Worm (Caenorhabditis elegans) whole organism, L2 larva: Measurements from ENCODE around the gene ZK829.7.

Source experiments
- Y55F3AM.14 ChIP-seq: fragments of 200-800 bp; sonication (Bioruptor generic); optimal IDR thresholded peaks from 2 replicates; lab custom pipeline; 2018; ENCODE audit warnings: mild to moderate bottlenecking, missing genetic modification characterization, missing compliant biosample characterization
- ama-1 ChIP-seq: fragments of 150-350 bp; optimal IDR thresholded peaks from 2 replicates; lab custom pipeline; 2018; ENCODE audit warnings: inconsistent platforms
- blmp-1 ChIP-seq: sonication (generic microtip); optimal IDR thresholded peaks from 2 replicates; lab custom pipeline; 2017; ENCODE audit warnings: missing genetic modification characterization, mild to moderate bottlenecking, missing compliant biosample characterization, antibody characterized with exemption, moderate library complexity; ENCODE audit not compliant: insufficient read depth
- ceh-16 ChIP-seq: fragments of 150-350 bp; optimal IDR thresholded peaks from 2 replicates; lab custom pipeline; 2014; ENCODE audit warnings: missing biosample characterization, missing genetic modification characterization
- ceh-82 ChIP-seq: fragments of 150-350 bp; optimal IDR thresholded peaks from 2 replicates; lab custom pipeline; 2014; ENCODE audit warnings: missing biosample characterization, missing genetic modification characterization
- egl-27 ChIP-seq: sonication (generic microtip); optimal IDR thresholded peaks from 3 replicates; lab custom pipeline; 2017; ENCODE audit warnings: missing biosample characterization, missing genetic modification reagents, missing genetic modification characterization
- elt-1 ChIP-seq: fragments of 150-350 bp; optimal IDR thresholded peaks from 2 replicates; lab custom pipeline; 2014; ENCODE audit warnings: missing biosample characterization, missing genetic modification characterization
- elt-3 ChIP-seq: sonication (generic microtip); optimal IDR thresholded peaks from 2 replicates; lab custom pipeline; 2017; ENCODE audit warnings: missing biosample characterization, missing genetic modification characterization
- fos-1 ChIP-seq: fragments of 150-350 bp; optimal IDR thresholded peaks from 2 replicates; lab custom pipeline; 2014; ENCODE audit warnings: missing biosample characterization, missing genetic modification characterization
- lin-11 ChIP-seq: fragments of 150-350 bp; sonication (generic microtip); optimal IDR thresholded peaks from 2 replicates; lab custom pipeline; 2014; ENCODE audit warnings: missing biosample characterization, missing genetic modification characterization, inconsistent platforms, mixed read lengths
- lin-39 ChIP-seq: fragments of 150-350 bp; optimal IDR thresholded peaks from 2 replicates; lab custom pipeline; 2014; ENCODE audit warnings: missing biosample characterization, missing genetic modification reagents, missing genetic modification characterization
- lsy-2 ChIP-seq, 2 experiments: fragments of 150-350 bp in 1 of 2; sonication (generic microtip) in 1 of 2; optimal IDR thresholded peaks; 2 replicates each; lab custom pipeline; 2014 to 2017; ENCODE audit warnings: missing biosample characterization in 2 of 2, missing genetic modification characterization in 2 of 2
- mbf-1 ChIP-seq: sonication (generic microtip); optimal IDR thresholded peaks from 2 replicates; lab custom pipeline; 2017; ENCODE audit warnings: missing biosample characterization, missing genetic modification characterization
- mdl-1 ChIP-seq, 2 experiments: fragments of 150-350 bp in 1 of 2; sonication (generic microtip) in 1 of 2; optimal IDR thresholded peaks; 2 replicates each; lab custom pipeline; 2017; ENCODE audit warnings: missing biosample characterization in 2 of 2, missing genetic modification characterization in 2 of 2
- nhr-10 ChIP-seq: sonication (generic microtip); optimal IDR thresholded peaks from 2 replicates; lab custom pipeline; 2017; ENCODE audit warnings: missing biosample characterization, missing genetic modification characterization
- nhr-11 ChIP-seq: fragments of 150-350 bp; optimal IDR thresholded peaks from 2 replicates; lab custom pipeline; 2014; ENCODE audit warnings: missing biosample characterization, missing genetic modification characterization
- nhr-129 ChIP-seq: fragments of 150-350 bp; optimal IDR thresholded peaks from 2 replicates; lab custom pipeline; 2014; ENCODE audit warnings: missing biosample characterization, missing genetic modification characterization
- nhr-21 ChIP-seq: fragments of 150-350 bp; optimal IDR thresholded peaks from 2 replicates; lab custom pipeline; 2014; ENCODE audit warnings: missing biosample characterization, missing genetic modification characterization
- nhr-23 ChIP-seq: fragments of 150-350 bp; optimal IDR thresholded peaks from 2 replicates; lab custom pipeline; 2014; ENCODE audit warnings: missing biosample characterization, missing genetic modification reagents, missing genetic modification characterization
- nhr-237 ChIP-seq: fragments of 150-350 bp; optimal IDR thresholded peaks from 2 replicates; lab custom pipeline; 2014; ENCODE audit warnings: missing biosample characterization, missing genetic modification characterization
- nhr-6 ChIP-seq: fragments of 150-350 bp; optimal IDR thresholded peaks from 2 replicates; lab custom pipeline; 2014; ENCODE audit warnings: missing biosample characterization, missing genetic modification characterization
- nhr-77 ChIP-seq: fragments of 150-350 bp; optimal IDR thresholded peaks from 2 replicates; lab custom pipeline; 2014; ENCODE audit warnings: missing biosample characterization, missing genetic modification characterization
- peb-1 ChIP-seq: fragments of 150-350 bp; optimal IDR thresholded peaks from 2 replicates; lab custom pipeline; 2014; ENCODE audit warnings: missing biosample characterization, missing genetic modification characterization
- sem-4 ChIP-seq: fragments of 150-350 bp; optimal IDR thresholded peaks from 2 replicates; lab custom pipeline; 2014; ENCODE audit warnings: missing biosample characterization, missing genetic modification reagents, missing genetic modification characterization
- sma-3 ChIP-seq: sonication (generic microtip); optimal IDR thresholded peaks from 2 replicates; lab custom pipeline; 2016; ENCODE audit warnings: missing genetic modification reagents, missing genetic modification characterization, missing compliant biosample characterization
- sma-9 ChIP-seq, 2 experiments: fragments of 150-350 bp in 1 of 2; sonication (generic microtip) in 1 of 2; optimal IDR thresholded peaks; 2 replicates each; lab custom pipeline; 2014 to 2016; ENCODE audit warnings: missing genetic modification characterization in 2 of 2, mild to moderate bottlenecking in 1 of 2, missing biosample characterization in 1 of 2, missing compliant biosample characterization in 1 of 2, missing genetic modification reagents in 1 of 2, moderate library complexity in 1 of 2
- snpc-4 ChIP-seq: fragments of 150-350 bp; optimal IDR thresholded peaks from 2 replicates; lab custom pipeline; 2014; ENCODE audit warnings: missing biosample characterization, missing genetic modification characterization
- unc-39 ChIP-seq: fragments of 150-350 bp; optimal IDR thresholded peaks from 2 replicates; lab custom pipeline; 2014; ENCODE audit warnings: missing biosample characterization, missing genetic modification characterization
- unc-55 ChIP-seq: fragments of 150-350 bp; sonication (generic microtip); optimal IDR thresholded peaks from 3 replicates; lab custom pipeline; 2014; ENCODE audit warnings: missing biosample characterization, missing genetic modification reagents, missing genetic modification characterization
- unc-62 ChIP-seq: fragments of 150-350 bp; optimal IDR thresholded peaks from 2 replicates; lab custom pipeline; 2014; ENCODE audit warnings: missing biosample characterization, missing genetic modification reagents, missing genetic modification characterization
- zag-1 ChIP-seq: fragments of 150-350 bp; optimal IDR thresholded peaks from 2 replicates; lab custom pipeline; 2014; ENCODE audit warnings: missing biosample characterization, missing genetic modification characterization
- ztf-1 ChIP-seq: fragments of 200-800 bp; sonication (Bioruptor generic); conservative IDR thresholded peaks from 2 replicates; pipeline ENCODE4 v1.3.6; 2022; ENCODE audit warnings: missing genetic modification characterization, missing compliant biosample characterization
- ztf-11 ChIP-seq: sonication (generic microtip); optimal IDR thresholded peaks from 2 replicates; lab custom pipeline; 2017; ENCODE audit warnings: missing biosample characterization, missing genetic modification characterization
- ztf-4 ChIP-seq: fragments of 150-350 bp; optimal IDR thresholded peaks from 2 replicates; lab custom pipeline; 2014; ENCODE audit warnings: missing biosample characterization, missing genetic modification characterization

Gene ZK829.7

DNA sequence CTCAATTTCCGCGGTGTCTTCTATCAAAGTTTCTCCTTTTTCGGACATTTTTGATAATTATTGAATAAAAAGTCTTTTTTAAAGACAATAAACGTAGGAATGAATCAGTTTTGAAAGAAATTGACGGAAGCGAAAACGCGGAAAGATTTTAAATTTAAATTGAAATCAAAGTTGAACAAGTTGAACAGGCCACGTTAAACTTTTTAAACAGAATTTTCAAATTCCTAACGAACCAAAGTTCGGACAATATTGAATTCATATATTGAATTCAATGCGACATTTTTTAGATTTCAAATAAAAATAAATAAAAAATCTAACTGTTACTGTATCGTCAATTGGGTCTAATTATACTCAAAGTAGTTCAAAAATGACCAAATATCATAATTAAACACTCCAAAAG, 11.6 kb downstream of the ZK829.7 start, which contains the start of gene hdl-1:
TSS of gene hdl-1 (minus strand) at position 101 of the 400 bp plus-strand sequence.
- TF ChIP-seq nhr-6 (tag; lab: Kevin White, UChicago): no peak
- no peak for TF ChIP-seq ama-1
- no peak for TF ChIP-seq mdl-1 (tag; optimal IDR thresholded peaks at IDR 0.05; lab: Kevin White, UChicago)
- no peak for TF ChIP-seq nhr-77 (tag; lab: Kevin White, UChicago)
- TF ChIP-seq snpc-4 (tag; lab: Kevin White, UChicago): no peak
- no peak for TF ChIP-seq sem-4
- TF ChIP-seq peb-1 (tag; lab: Kevin White, UChicago): no peak
- TF ChIP-seq sma-9 (GFP tag; optimal IDR thresholded peaks at IDR 0.05; lab: Kevin White, UChicago): no peak
- no peak for TF ChIP-seq sma-9 (tag; optimal IDR thresholded peaks at IDR 0.05; lab: Kevin White, UChicago)
- no peak for TF ChIP-seq zag-1 (tag; lab: Kevin White, UChicago)
- TF ChIP-seq ztf-11 (tag; lab: Kevin White, UChicago): no peak
- no peak for TF ChIP-seq lin-11
- no peak for TF ChIP-seq ztf-4 (tag; lab: Kevin White, UChicago)
- TF ChIP-seq nhr-21 (tag; lab: Kevin White, UChicago): no peak

DNA sequence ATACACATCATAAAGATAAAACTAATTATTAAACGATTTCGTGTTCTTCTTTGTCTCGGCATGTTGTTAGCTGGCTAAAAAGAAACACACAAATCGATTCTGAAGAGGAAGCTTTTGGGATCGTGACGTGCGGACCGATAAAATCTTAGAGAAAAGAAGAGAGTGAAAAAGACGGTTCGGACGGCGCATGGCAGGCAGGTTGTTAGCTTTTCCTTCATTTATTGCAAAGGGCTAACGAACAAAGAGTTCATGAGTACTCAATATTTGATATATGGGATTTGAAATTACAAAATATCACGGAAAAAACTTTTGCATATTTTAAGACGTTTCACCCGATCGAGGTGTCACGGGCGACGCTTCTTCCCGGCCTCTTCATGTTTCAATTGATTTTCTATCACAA, 15.7 kb downstream of the ZK829.7 start, which contains the start of gene ZK829.3:
TSS of gene ZK829.3 (minus strand) at position 101 of the 400 bp plus-strand sequence.
- TF ChIP-seq lin-11: no peak
- no peak for TF ChIP-seq unc-55 (GFP tag; lab: Kevin White, UChicago)
- TF ChIP-seq egl-27 (tag; lab: Kevin White, UChicago): no peak
- no peak for TF ChIP-seq ceh-16 (tag; lab: Kevin White, UChicago)
- TF ChIP-seq lin-39: no peak
- TF ChIP-seq Y55F3AM.14 (GFP tag; lab: Kevin White, UChicago): no peak
- no peak for TF ChIP-seq nhr-11 (tag; lab: Kevin White, UChicago)
- no peak for TF ChIP-seq mbf-1
- no peak for TF ChIP-seq ceh-82
- no peak for TF ChIP-seq nhr-23 (tag; lab: Kevin White, UChicago)
- no peak for TF ChIP-seq nhr-21 (tag; lab: Kevin White, UChicago)
- no peak for TF ChIP-seq unc-62 (GFP tag; lab: Kevin White, UChicago)

DNA sequence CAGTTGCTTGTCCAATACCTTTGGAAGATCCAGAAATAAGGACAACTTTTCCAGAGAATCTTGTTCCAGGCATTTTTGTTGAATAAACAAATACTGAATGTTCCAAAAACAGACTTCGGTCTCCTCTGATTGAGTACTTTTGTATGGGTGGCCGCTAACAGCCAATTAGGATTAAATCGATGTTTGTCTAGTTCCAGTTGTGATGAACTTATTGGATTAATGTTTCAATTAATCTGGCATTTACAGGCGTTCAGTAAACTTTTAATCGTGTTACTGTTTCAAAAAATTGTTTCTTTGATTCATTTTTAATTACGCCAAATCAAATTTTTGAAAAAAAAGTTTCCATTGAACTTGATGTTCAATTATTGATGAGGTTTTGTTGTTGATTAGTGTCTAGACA, 19.0 kb downstream of the ZK829.7 start, which contains the start of gene ZK829.1:
TSS of gene ZK829.1 (minus strand) at position 101 of the 400 bp plus-strand sequence.
- TF ChIP-seq fos-1 (tag; lab: Kevin White, UChicago) (no peak), zag-1 (tag; lab: Kevin White, UChicago) (no peak), ama-1 (no peak), lin-11 (no peak), nhr-237 (tag; lab: Kevin White, UChicago) (no peak), nhr-129 (no peak), sma-9 (GFP tag; optimal IDR thresholded peaks at IDR 0.05; lab: Kevin White, UChicago) (no peak), sma-9 (tag; optimal IDR thresholded peaks at IDR 0.05; lab: Kevin White, UChicago) (no peak), elt-3 (no peak), nhr-23 (tag; lab: Kevin White, UChicago) (no peak), unc-62 (GFP tag; lab: Kevin White, UChicago) (no peak), elt-1 (tag; lab: Kevin White, UChicago) (no peak), sem-4 (no peak), sma-3 (GFP tag; lab: Kevin White, UChicago) (no peak), nhr-77 (tag; lab: Kevin White, UChicago) (no peak), nhr-10 (tag; lab: Kevin White, UChicago) (no peak)

DNA sequence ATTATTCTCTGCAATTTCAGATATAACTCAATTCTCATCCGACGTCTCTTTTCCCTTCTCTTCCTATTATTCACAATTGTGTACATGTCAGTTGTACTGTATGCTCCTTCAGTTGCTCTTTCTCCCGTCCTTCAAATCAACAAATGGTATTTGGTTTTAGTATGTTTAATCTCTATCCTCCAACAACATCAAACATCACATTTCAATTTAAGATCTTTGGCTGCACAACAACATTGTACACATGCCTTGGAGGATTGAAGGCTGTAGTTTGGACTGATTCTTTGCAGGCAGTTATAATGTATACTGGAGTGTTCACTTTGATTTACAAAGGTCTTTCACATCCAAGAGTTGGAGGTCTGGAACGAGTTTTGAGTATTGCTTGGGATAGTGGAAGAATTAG, 22.8 kb downstream of the ZK829.7 start:
- no peak for TF ChIP-seq peb-1 (tag; lab: Kevin White, UChicago)
- no peak for TF ChIP-seq ztf-1 (GFP tag; lab: Robert Waterston, UW)
- TF ChIP-seq unc-39: no peak
- TF ChIP-seq elt-1 (tag; lab: Kevin White, UChicago): no peak
- no peak for TF ChIP-seq lin-11
- no peak for TF ChIP-seq lsy-2 (tag; optimal IDR thresholded peaks at IDR 0.05; lab: Kevin White, UChicago)
- peak; percentile 68 for TF ChIP-seq sma-9 (GFP tag; optimal IDR thresholded peaks at IDR 0.05; lab: Kevin White, UChicago)
- TF ChIP-seq sma-9 (tag; optimal IDR thresholded peaks at IDR 0.05; lab: Kevin White, UChicago): no peak
- TF ChIP-seq blmp-1 (tag; lab: Kevin White, UChicago): no peak

DNA sequence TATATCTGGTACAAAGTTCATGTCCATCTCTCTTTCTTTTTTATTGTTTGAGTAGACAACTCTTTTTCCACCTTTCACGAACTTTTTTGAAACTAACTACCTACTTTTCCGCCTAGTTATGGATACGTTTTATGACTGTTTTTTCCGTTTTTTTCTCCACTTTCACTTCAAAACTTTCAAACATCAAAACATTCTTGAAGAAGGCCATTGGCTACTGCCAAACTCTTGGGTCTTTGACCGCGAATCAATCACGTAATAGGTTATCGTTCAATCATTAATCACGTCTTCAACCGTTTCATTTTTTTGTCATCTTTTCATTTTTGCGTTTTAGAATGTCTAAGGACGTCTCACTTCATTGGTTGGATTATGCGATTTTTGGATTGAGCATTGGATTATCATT, 24.2 kb downstream of the ZK829.7 start, which contains the start of gene slc-5A12:
TSS of gene slc-5A12 (plus strand) at position 333 of the 400 bp plus-strand sequence.
- TF ChIP-seq unc-39 (no peak), blmp-1 (tag; lab: Kevin White, UChicago) (peak; percentile 59), sma-9 (GFP tag; optimal IDR thresholded peaks at IDR 0.05; lab: Kevin White, UChicago) (no peak), sma-9 (tag; optimal IDR thresholded peaks at IDR 0.05; lab: Kevin White, UChicago) (no peak)
